Worm (Caenorhabditis elegans): ENCODE data around the gene Y116A8C.44.
"Not testable (repeated sequence)": the region's sequence is repeated elsewhere in the genome, so short reads cannot be mapped to it uniquely, and the experiment has no call there.

- TF ChIP-seq nhr-10 (tag; optimal IDR thresholded peaks at IDR 0.05); unc-62 (GFP tag; optimal IDR thresholded peaks at IDR 0.05); lin-13 (GFP tag; optimal IDR thresholded peaks at IDR 0.05); fos-1 (tag; optimal IDR thresholded peaks at IDR 0.05); ceh-82 (tag; optimal IDR thresholded peaks at IDR 0.05); alr-1 (tag; optimal IDR thresholded peaks at IDR 0.05); elt-3 (tag; optimal IDR thresholded peaks at IDR 0.05); nhr-6 (tag; optimal IDR thresholded peaks at IDR 0.05); aly-2 (tag; optimal IDR thresholded peaks at IDR 0.05); lin-39 (tag; optimal IDR thresholded peaks at IDR 0.05); ama-1 (optimal IDR thresholded peaks at IDR 0.05); ztf-4 (tag; optimal IDR thresholded peaks at IDR 0.05): not testable (repeated sequence)
Observed at ce11 chrIV:17064937-17065336, 7.0 kb upstream of the Y116A8C.44 start, which contains the start of gene Y116A8C.465.
